Fruit fly (Drosophila melanogaster) whole organism, embryonic: ENCODE measurements around the gene GC.

Experiments used
- Atf3 ChIP-seq: fragments of 200-800 bp; sonication (Bioruptor generic); optimal IDR thresholded peaks from 3 replicates; lab custom pipeline; 2016; ENCODE audit warnings: missing biosample characterization, missing genetic modification characterization
- BEAF-32 ChIP-seq: fragments of 200-800 bp; sonication (Bioruptor generic); optimal IDR thresholded peaks from 3 replicates; lab custom pipeline; 2017; ENCODE audit warnings: missing biosample characterization, missing genetic modification characterization, mild to moderate bottlenecking, moderate library complexity, missing genetic modification reagents
- Bgb ChIP-seq: fragments of 200-800 bp; sonication (Bioruptor generic); IDR thresholded peaks from 2 replicates; pipeline ENCODE4 v1.3.6; 2022; ENCODE audit warnings: missing biosample characterization, missing genetic modification characterization; ENCODE audit not compliant: partially characterized antibody
- Bteb2 ChIP-seq: fragments of 200-800 bp; sonication (Bioruptor generic); optimal IDR thresholded peaks from 2 replicates; lab custom pipeline; 2016; ENCODE audit warnings: missing biosample characterization, missing genetic modification characterization
- CG10431 ChIP-seq: fragments of 200-800 bp; sonication (Bioruptor generic); optimal IDR thresholded peaks from 3 replicates; lab custom pipeline; 2018; ENCODE audit warnings: missing biosample characterization, mild to moderate bottlenecking, missing genetic modification characterization
- CG11456 ChIP-seq: fragments of 200-800 bp; sonication (Bioruptor generic); IDR thresholded peaks from 3 replicates; pipeline ENCODE4 v1.3.6; 2022; ENCODE audit warnings: missing biosample characterization, missing genetic modification characterization
- CG11695 ChIP-seq: fragments of 200-800 bp; sonication (Bioruptor generic); IDR thresholded peaks from 3 replicates; pipeline ENCODE4 v1.3.6; 2022; ENCODE audit warnings: missing biosample characterization, missing genetic modification characterization
- CG16813 ChIP-seq: fragments of 200-800 bp; sonication (Bioruptor generic); IDR thresholded peaks from 3 replicates; pipeline ENCODE4 v1.3.6; 2022; ENCODE audit warnings: missing biosample characterization, missing genetic modification characterization; ENCODE audit not compliant: partially characterized antibody
- CG17802 ChIP-seq: fragments of 200-800 bp; sonication (Bioruptor generic); optimal IDR thresholded peaks from 2 replicates; lab custom pipeline; 2018; ENCODE audit warnings: missing biosample characterization, mild to moderate bottlenecking, missing genetic modification characterization, moderate library complexity
- CG18599 ChIP-seq: fragments of 200-800 bp; sonication (Bioruptor generic); optimal IDR thresholded peaks from 3 replicates; lab custom pipeline; 2017; ENCODE audit warnings: missing biosample characterization, missing genetic modification characterization, mild to moderate bottlenecking, moderate library complexity, missing genetic modification reagents
- CG30403 ChIP-seq: fragments of 200-800 bp; sonication (Bioruptor generic); optimal IDR thresholded peaks from 3 replicates; lab custom pipeline; 2016; ENCODE audit warnings: missing biosample characterization, missing genetic modification characterization
- CG31441 ChIP-seq: fragments of 200-800 bp; sonication (Bioruptor generic); IDR thresholded peaks from 2 replicates; pipeline ENCODE4 v1.3.6; 2022; ENCODE audit warnings: missing biosample characterization, missing genetic modification characterization
- CG32767 ChIP-seq: fragments of 200-800 bp; sonication (Bioruptor generic); IDR thresholded peaks from 2 replicates; pipeline ENCODE4 v1.3.6; 2022; ENCODE audit warnings: missing biosample characterization, missing genetic modification characterization
- CG42726 ChIP-seq: fragments of 200-800 bp; sonication (Bioruptor generic); IDR thresholded peaks from 2 replicates; pipeline ENCODE4 v1.3.6; 2022; ENCODE audit warnings: missing biosample characterization, missing genetic modification characterization; ENCODE audit not compliant: partially characterized antibody
- CG4617 ChIP-seq: fragments of 200-800 bp; sonication (Bioruptor generic); optimal IDR thresholded peaks from 3 replicates; lab custom pipeline; 2016; ENCODE audit warnings: missing biosample characterization, missing genetic modification characterization, borderline replicate concordance
- CG7271 ChIP-seq: fragments of 200-800 bp; sonication (Bioruptor generic); optimal IDR thresholded peaks from 2 replicates; lab custom pipeline; 2018; ENCODE audit warnings: missing biosample characterization, mild to moderate bottlenecking, missing genetic modification characterization, moderate library complexity
- CG7745 ChIP-seq: fragments of 200-800 bp; sonication (Bioruptor generic); optimal IDR thresholded peaks from 2 replicates; lab custom pipeline; 2018; ENCODE audit warnings: missing biosample characterization, mild to moderate bottlenecking, missing genetic modification characterization, moderate library complexity
- CG8359 ChIP-seq: fragments of 200-800 bp; sonication (Bioruptor generic); optimal IDR thresholded peaks from 2 replicates; lab custom pipeline; 2017; ENCODE audit warnings: missing biosample characterization, mild to moderate bottlenecking, missing genetic modification characterization, borderline replicate concordance
- CG9437 ChIP-seq: fragments of 200-800 bp; sonication (Bioruptor generic); optimal IDR thresholded peaks from 2 replicates; lab custom pipeline; 2018; ENCODE audit warnings: missing biosample characterization, mild to moderate bottlenecking, missing genetic modification characterization
- CG9817 ChIP-seq: fragments of 200-800 bp; sonication (Bioruptor generic); optimal IDR thresholded peaks from 2 replicates; lab custom pipeline; 2018; ENCODE audit warnings: missing biosample characterization, mild to moderate bottlenecking, missing genetic modification characterization, moderate library complexity
- CoRest ChIP-seq: fragments of 200-800 bp; sonication (Bioruptor generic); optimal IDR thresholded peaks from 3 replicates; lab custom pipeline; 2018; ENCODE audit warnings: missing biosample characterization, mild to moderate bottlenecking, missing genetic modification characterization, moderate library complexity
- Fer2 ChIP-seq: fragments of 200-800 bp; sonication (Bioruptor generic); optimal IDR thresholded peaks from 2 replicates; lab custom pipeline; 2018; ENCODE audit warnings: missing biosample characterization, mild to moderate bottlenecking, missing genetic modification characterization, moderate library complexity
- Hand ChIP-seq: fragments of 200-800 bp; sonication (Bioruptor generic); optimal IDR thresholded peaks from 2 replicates; lab custom pipeline; 2017; ENCODE audit warnings: mild to moderate bottlenecking, missing biosample characterization, missing genetic modification reagents, missing genetic modification characterization
- HmgZ ChIP-seq: fragments of 200-800 bp; sonication (Bioruptor generic); optimal IDR thresholded peaks from 2 replicates; lab custom pipeline; 2018; ENCODE audit warnings: missing biosample characterization, mild to moderate bottlenecking, missing genetic modification characterization
- Hmr ChIP-seq: fragments of 200-800 bp; sonication (Bioruptor generic); optimal IDR thresholded peaks from 3 replicates; lab custom pipeline; 2017; ENCODE audit warnings: mild to moderate bottlenecking, missing biosample characterization, missing genetic modification reagents, missing genetic modification characterization
- Med ChIP-seq: fragments of 200-800 bp; sonication (Bioruptor generic); peaks from one replicate; lab custom pipeline; 2016; ENCODE audit warnings: missing biosample characterization, missing genetic modification characterization, mild to moderate bottlenecking, inconsistent platforms, moderate library complexity
- Mrtf ChIP-seq: fragments of 200-800 bp; sonication (Bioruptor generic); IDR thresholded peaks from 3 replicates; pipeline ENCODE4 v1.3.6; 2022; ENCODE audit warnings: missing biosample characterization, missing genetic modification characterization
- Ptx1 ChIP-seq: fragments of 200-800 bp; sonication (Bioruptor generic); IDR thresholded peaks from 2 replicates; pipeline ENCODE4 v1.3.6; 2022; ENCODE audit warnings: missing biosample characterization, missing genetic modification characterization
- Xbp1 ChIP-seq: fragments of 200-800 bp; sonication (Bioruptor generic); optimal IDR thresholded peaks from 3 replicates; lab custom pipeline; 2016; ENCODE audit warnings: missing biosample characterization, mild to moderate bottlenecking, missing genetic modification characterization
- ab ChIP-seq: fragments of 200-800 bp; sonication (Bioruptor generic); optimal IDR thresholded peaks from 2 replicates; lab custom pipeline; 2016; ENCODE audit warnings: missing biosample characterization, missing genetic modification characterization
- ap ChIP-seq: fragments of 200-800 bp; sonication (Bioruptor generic); IDR thresholded peaks from 2 replicates; pipeline ENCODE4 v1.3.6; 2022; ENCODE audit warnings: missing biosample characterization, missing genetic modification characterization
- ara ChIP-seq: fragments of 200-800 bp; sonication (Bioruptor generic); IDR thresholded peaks from 2 replicates; pipeline ENCODE4 v1.3.6; 2022; ENCODE audit warnings: missing biosample characterization, missing genetic modification characterization
- ash1 ChIP-seq: fragments of 200-800 bp; sonication (Bioruptor generic); optimal IDR thresholded peaks from 2 replicates; lab custom pipeline; 2018; ENCODE audit warnings: missing biosample characterization, mild to moderate bottlenecking, missing genetic modification characterization
- bcd ChIP-seq: fragments of 200-800 bp; sonication (Bioruptor generic); optimal IDR thresholded peaks from 2 replicates; lab custom pipeline; 2017; ENCODE audit warnings: missing biosample characterization, mild to moderate bottlenecking, missing genetic modification characterization
- bsh ChIP-seq, 2 experiments: fragments of 200-800 bp; sonication (Bioruptor generic); optimal IDR thresholded peaks; 2 replicates each; lab custom pipeline; 2017 to 2018; ENCODE audit warnings: mild to moderate bottlenecking in 2 of 2, missing biosample characterization in 2 of 2, missing genetic modification characterization in 2 of 2, moderate library complexity in 1 of 2
- crc ChIP-seq: fragments of 200-800 bp; sonication (Bioruptor generic); optimal IDR thresholded peaks from 2 replicates; lab custom pipeline; 2016; ENCODE audit warnings: missing biosample characterization, missing genetic modification characterization
- dmrt11E ChIP-seq: fragments of 200-800 bp; sonication (Bioruptor generic); optimal IDR thresholded peaks from 3 replicates; lab custom pipeline; 2018; ENCODE audit warnings: missing biosample characterization, mild to moderate bottlenecking, missing genetic modification characterization, moderate library complexity
- emc ChIP-seq: fragments of 200-800 bp; sonication (Bioruptor generic); optimal IDR thresholded peaks from 2 replicates; lab custom pipeline; 2016; ENCODE audit warnings: missing biosample characterization, missing genetic modification characterization
- hb ChIP-seq: fragments of 200-800 bp; sonication (Bioruptor generic); IDR thresholded peaks from 3 replicates; pipeline ENCODE4 v1.3.6; 2022; ENCODE audit warnings: missing biosample characterization, missing genetic modification characterization; ENCODE audit not compliant: partially characterized antibody
- inv ChIP-seq: fragments of 200-800 bp; sonication (Bioruptor generic); IDR thresholded peaks from 2 replicates; pipeline ENCODE4 v1.3.6; 2022; ENCODE audit warnings: missing biosample characterization, missing genetic modification characterization; ENCODE audit not compliant: partially characterized antibody
- kay ChIP-seq: fragments of 200-800 bp; sonication (Bioruptor generic); optimal IDR thresholded peaks from 2 replicates; lab custom pipeline; 2016; ENCODE audit warnings: missing biosample characterization, missing genetic modification characterization
- ken ChIP-seq: fragments of 200-800 bp; sonication (Bioruptor generic); IDR thresholded peaks from 3 replicates; pipeline ENCODE4 v1.3.6; 2022; ENCODE audit warnings: missing biosample characterization, missing genetic modification characterization
- lab ChIP-seq: fragments of 200-800 bp; sonication (Bioruptor generic); optimal IDR thresholded peaks from 3 replicates; lab custom pipeline; 2017; ENCODE audit warnings: missing biosample characterization, missing genetic modification characterization, mild to moderate bottlenecking, moderate library complexity, missing genetic modification reagents
- nau ChIP-seq: fragments of 200-800 bp; sonication (Bioruptor generic); optimal IDR thresholded peaks from 3 replicates; lab custom pipeline; 2017; ENCODE audit warnings: missing biosample characterization, mild to moderate bottlenecking, missing genetic modification characterization, missing genetic modification reagents
- pan ChIP-seq, 4 experiments: fragments of >200 bp in 3 of 4; fragments of 200-800 bp in 1 of 4; sonication (Bioruptor generic) in 1 of 4; optimal IDR thresholded peaks in 3 of 4; IDR thresholded peaks in 1 of 4; 2 replicates each; pipeline versions ENCODE4 v1.3.6 to Lab custom; 2017 to 2022; ENCODE audit warnings: missing biosample characterization in 2 of 4, missing genetic modification characterization in 2 of 4, mixed read lengths in 1 of 4
- pzg ChIP-seq: fragments of 200-800 bp; sonication (Bioruptor generic); optimal IDR thresholded peaks from 3 replicates; lab custom pipeline; 2018; ENCODE audit warnings: missing biosample characterization, mild to moderate bottlenecking, missing genetic modification characterization, moderate library complexity
- slp2 ChIP-seq: fragments of 200-800 bp; sonication (Bioruptor generic); optimal IDR thresholded peaks from 2 replicates; lab custom pipeline; 2016; ENCODE audit warnings: missing biosample characterization, missing genetic modification characterization
- usp ChIP-seq: fragments of >200 bp; optimal IDR thresholded peaks from 2 replicates; lab custom pipeline; 2017; ENCODE audit warnings: missing biosample characterization, missing genetic modification characterization

Gene GC

DNA sequence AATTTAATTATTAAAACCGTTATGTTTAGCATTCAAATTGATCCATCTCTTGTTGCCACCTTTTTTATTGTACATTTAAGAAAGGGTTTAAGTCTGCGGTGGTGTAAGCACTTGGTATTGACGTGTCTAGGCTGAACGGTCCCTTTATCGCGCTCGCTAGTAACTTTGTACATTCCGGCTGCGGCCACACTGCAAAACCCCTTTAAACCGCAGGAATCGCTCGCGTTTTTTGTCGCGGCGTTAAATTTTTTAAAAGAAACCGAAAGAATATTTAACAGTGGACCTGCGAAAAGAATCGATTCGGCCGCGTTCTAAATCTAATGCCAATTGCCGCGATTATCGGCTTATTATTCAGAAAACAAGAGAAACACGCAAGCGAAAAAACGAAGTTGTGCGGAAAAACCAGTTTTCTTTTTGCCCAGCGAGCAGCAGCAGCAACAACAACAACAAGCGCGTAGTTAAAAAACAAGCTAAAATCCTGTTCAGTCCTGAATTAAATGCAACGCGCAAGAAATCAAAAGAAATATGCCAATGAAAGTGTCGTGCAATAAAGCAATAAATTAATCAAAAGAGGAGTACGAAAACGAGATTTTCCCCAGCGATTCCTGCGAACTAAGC is 52.5 kb downstream of the GC start, which contains the start of gene CG13917 (continued):
- peak; percentile 34 for TF ChIP-seq HmgZ
- TF ChIP-seq CG11456 (GFP tag; lab: Robert Waterston, UW): no peak
- peak; percentile 21 for TF ChIP-seq lab (GFP tag; lab: Kevin White, UChicago)
- no peak for TF ChIP-seq CG16813
- TF ChIP-seq slp2 (GFP tag; lab: Kevin White, UChicago): no peak
- TF ChIP-seq CoRest (tag; lab: Kevin White, UChicago): peak; percentile 60
- peak; percentile 100 for TF ChIP-seq CG8359
- TF ChIP-seq bsh (GFP tag; optimal IDR thresholded peaks at IDR 0.05; lab: Kevin White, UChicago): no peak
- TF ChIP-seq CG31441 (GFP tag; lab: Robert Waterston, UW): 0 out of 2 replicates have a peak, but pooled peaks have one; percentile 20
- TF ChIP-seq Hmr (GFP tag; lab: Kevin White, UChicago): peak; percentile 71
- no peak for TF ChIP-seq ab (GFP tag; lab: Kevin White, UChicago)
- peak; percentile 87 for TF ChIP-seq Med (GFP tag; lab: Kevin White, UChicago)
- no peak for TF ChIP-seq CG7745
- TF ChIP-seq Bgb (GFP tag; lab: Robert Waterston, UW): peak; percentile 48; the same call in 1 of the 2 replicates
- peak; percentile 45 for TF ChIP-seq CG4617 (GFP tag; lab: Kevin White, UChicago)
- 0 out of 2 replicates have a peak, but pooled peaks have one; percentile 20 for TF ChIP-seq CG42726 (GFP tag; lab: Robert Waterston, UW)
- no peak for TF ChIP-seq crc (GFP tag; lab: Kevin White, UChicago)
- no peak for TF ChIP-seq CG18599 (GFP tag; lab: Kevin White, UChicago)
- TF ChIP-seq kay (GFP tag; lab: Kevin White, UChicago): peak; percentile 1
- no peak for TF ChIP-seq CG9437 (GFP tag; lab: Kevin White, UChicago)
- TF ChIP-seq Hand (GFP tag; lab: Kevin White, UChicago): no peak
- TF ChIP-seq CG7271 (tag; lab: Kevin White, UChicago): no peak
- no peak for TF ChIP-seq emc (GFP tag; lab: Kevin White, UChicago)
- TF ChIP-seq ken (GFP tag; lab: Robert Waterston, UW): no peak
- TF ChIP-seq CG32767 (GFP tag; lab: Robert Waterston, UW): no peak
- TF ChIP-seq pzg (GFP tag; lab: Kevin White, UChicago): peak; percentile 98
- no peak for TF ChIP-seq ash1 (GFP tag; lab: Kevin White, UChicago)
- no peak for TF ChIP-seq usp (GFP tag; lab: Kevin White, UChicago)
- TF ChIP-seq CG9817 (tag; lab: Kevin White, UChicago): no peak
- no peak for TF ChIP-seq ara (GFP tag; lab: Robert Waterston, UW)
- no peak for TF ChIP-seq Ptx1
- TF ChIP-seq inv (GFP tag; lab: Robert Waterston, UW): no peak; the same call in 1 of the 2 replicates
- TF ChIP-seq Xbp1 (GFP tag; lab: Kevin White, UChicago): no peak
- no peak for TF ChIP-seq CG17802 (tag; lab: Kevin White, UChicago)
- no peak for TF ChIP-seq Bteb2 (GFP tag; lab: Kevin White, UChicago)
- no peak for TF ChIP-seq dmrt11E (tag; lab: Kevin White, UChicago)
- no peak for TF ChIP-seq Atf3 (GFP tag; lab: Kevin White, UChicago)
- TF ChIP-seq CG30403: no peak
- no peak for TF ChIP-seq hb
- TF ChIP-seq Fer2 (tag; lab: Kevin White, UChicago): no peak
- peak; percentile 30 for TF ChIP-seq bcd
- TF ChIP-seq BEAF-32 (GFP tag; lab: Kevin White, UChicago): peak; percentile 34
- no peak for TF ChIP-seq ap (GFP tag; lab: Robert Waterston, UW)
- TF ChIP-seq Mrtf (GFP tag; lab: Robert Waterston, UW): no peak
- no peak for TF ChIP-seq CG11695
- no peak for TF ChIP-seq CG10431 (GFP tag; lab: Kevin White, UChicago)
- no peak for TF ChIP-seq nau (GFP tag; lab: Kevin White, UChicago)
- TF ChIP-seq pan (optimal IDR thresholded peaks at IDR 0.05; lab: Kevin White, UChicago): no peak
- no peak for TF ChIP-seq pan (GFP tag; optimal IDR thresholded peaks at IDR 0.05 in 1 of 2, IDR thresholded peaks at IDR 0.05 in 1 of 2)
